Fruit fly (Drosophila melanogaster) whole organism, embryonic: ENCODE data around the gene CG31064.

Experiments used
- ATbp ChIP-seq: fragments of 200-800 bp; sonication (Bioruptor generic); optimal IDR thresholded peaks from 2 replicates; lab custom pipeline; 2017; ENCODE audit warnings: missing biosample characterization, mild to moderate bottlenecking, missing genetic modification characterization, missing genetic modification reagents
- Ada2b ChIP-seq: fragments of 200-800 bp; sonication (Bioruptor generic); IDR thresholded peaks from 2 replicates; pipeline ENCODE4 v1.3.6; 2022; ENCODE audit warnings: missing biosample characterization, missing genetic modification characterization
- B-H2 ChIP-seq: fragments of 200-800 bp; sonication (Bioruptor generic); optimal IDR thresholded peaks from 2 replicates; lab custom pipeline; 2018; ENCODE audit warnings: missing biosample characterization, mild to moderate bottlenecking, missing genetic modification characterization
- CG10462 ChIP-seq: fragments of 200-800 bp; sonication (Bioruptor generic); optimal IDR thresholded peaks from 2 replicates; lab custom pipeline; 2016; ENCODE audit warnings: missing biosample characterization, missing genetic modification characterization
- CG14965 ChIP-seq: fragments of 200-800 bp; sonication (Bioruptor generic); optimal IDR thresholded peaks from 2 replicates; lab custom pipeline; 2016; ENCODE audit warnings: missing biosample characterization, missing genetic modification characterization, borderline replicate concordance
- CG15601 ChIP-seq: fragments of 200-800 bp; sonication (Bioruptor generic); optimal IDR thresholded peaks from 3 replicates; lab custom pipeline; 2019; ENCODE audit warnings: missing biosample characterization, mild to moderate bottlenecking, missing genetic modification characterization, moderate library complexity
- CG1647 ChIP-seq: fragments of 200-800 bp; sonication (Bioruptor generic); optimal IDR thresholded peaks from 3 replicates; lab custom pipeline; 2016; ENCODE audit warnings: missing biosample characterization, missing genetic modification characterization
- CG1792 ChIP-seq: fragments of 200-800 bp; sonication (Bioruptor generic); optimal IDR thresholded peaks from 2 replicates; lab custom pipeline; 2016; ENCODE audit warnings: missing biosample characterization, missing genetic modification characterization
- CG18599 ChIP-seq: fragments of 200-800 bp; sonication (Bioruptor generic); optimal IDR thresholded peaks from 3 replicates; lab custom pipeline; 2017; ENCODE audit warnings: missing biosample characterization, missing genetic modification characterization, mild to moderate bottlenecking, moderate library complexity, missing genetic modification reagents
- CG2202 ChIP-seq: fragments of 200-800 bp; sonication (Bioruptor generic); optimal IDR thresholded peaks from 2 replicates; lab custom pipeline; 2018; ENCODE audit warnings: missing biosample characterization, mild to moderate bottlenecking, missing genetic modification characterization
- CG2889 ChIP-seq: fragments of 200-800 bp; sonication (Bioruptor generic); IDR thresholded peaks from 3 replicates; pipeline ENCODE4 v1.3.6; 2022; ENCODE audit warnings: missing biosample characterization, missing genetic modification characterization
- CG31365 ChIP-seq: fragments of 200-800 bp; sonication (Bioruptor generic); optimal IDR thresholded peaks from 2 replicates; lab custom pipeline; 2018; ENCODE audit warnings: missing biosample characterization, mild to moderate bottlenecking, missing genetic modification characterization
- CG3163 ChIP-seq: fragments of 200-800 bp; sonication (Bioruptor generic); optimal IDR thresholded peaks from 3 replicates; lab custom pipeline; 2016; ENCODE audit warnings: missing biosample characterization, missing genetic modification characterization
- CG32532 ChIP-seq: fragments of 200-800 bp; sonication (Bioruptor generic); IDR thresholded peaks from 2 replicates; pipeline ENCODE4 v1.3.6; 2022; ENCODE audit warnings: missing biosample characterization, missing genetic modification characterization
- CG3407 ChIP-seq: fragments of 200-800 bp; sonication (Bioruptor generic); optimal IDR thresholded peaks from 2 replicates; lab custom pipeline; 2018; ENCODE audit warnings: missing biosample characterization, mild to moderate bottlenecking, missing genetic modification characterization
- CG3995 ChIP-seq: fragments of 200-800 bp; sonication (Bioruptor generic); optimal IDR thresholded peaks from 3 replicates; lab custom pipeline; 2016; ENCODE audit warnings: missing biosample characterization, missing genetic modification characterization
- CG4730 ChIP-seq: fragments of 200-800 bp; sonication (Bioruptor generic); IDR thresholded peaks from 2 replicates; pipeline ENCODE4 v1.3.6; 2022; ENCODE audit warnings: missing biosample characterization, missing genetic modification characterization
- CG8478 ChIP-seq: fragments of >200 bp; optimal IDR thresholded peaks from 2 replicates; lab custom pipeline; 2018
- CG9817 ChIP-seq: fragments of 200-800 bp; sonication (Bioruptor generic); optimal IDR thresholded peaks from 2 replicates; lab custom pipeline; 2018; ENCODE audit warnings: missing biosample characterization, mild to moderate bottlenecking, missing genetic modification characterization, moderate library complexity
- CTCF ChIP-seq: fragments of 200-800 bp; sonication (Bioruptor generic); optimal IDR thresholded peaks from 2 replicates; lab custom pipeline; 2017; ENCODE audit warnings: missing biosample characterization, mild to moderate bottlenecking, missing genetic modification characterization, moderate library complexity
- D19A ChIP-seq: fragments of 200-800 bp; optimal IDR thresholded peaks from 3 replicates; lab custom pipeline; 2019; ENCODE audit warnings: missing biosample characterization, mild to moderate bottlenecking, missing genetic modification characterization, moderate library complexity
- Dad ChIP-seq: fragments of 200-800 bp; sonication (Bioruptor generic); optimal IDR thresholded peaks from 3 replicates; lab custom pipeline; 2016; ENCODE audit warnings: missing biosample characterization, missing genetic modification characterization
- E2f1 ChIP-seq: fragments of 200-800 bp; sonication (Bioruptor generic); IDR thresholded peaks from 2 replicates; pipeline ENCODE4 v1.3.6; 2022; ENCODE audit warnings: missing biosample characterization, missing genetic modification characterization
- Elba2 ChIP-seq: fragments of 200-800 bp; sonication (Bioruptor generic); optimal IDR thresholded peaks from 3 replicates; lab custom pipeline; 2016; ENCODE audit warnings: missing biosample characterization, missing genetic modification characterization
- H2.0 ChIP-seq: fragments of 200-800 bp; sonication (Bioruptor generic); IDR thresholded peaks from 2 replicates; pipeline ENCODE4 v1.3.6; 2022; ENCODE audit warnings: missing biosample characterization, missing genetic modification characterization
- Hmx ChIP-seq: fragments of 200-800 bp; sonication (Bioruptor generic); optimal IDR thresholded peaks from 2 replicates; lab custom pipeline; 2016; ENCODE audit warnings: missing biosample characterization, missing genetic modification characterization
- Jarid2 ChIP-seq: fragments of 200-800 bp; sonication (Bioruptor generic); optimal IDR thresholded peaks from 3 replicates; lab custom pipeline; 2017; ENCODE audit warnings: mild to moderate bottlenecking, missing biosample characterization, missing genetic modification reagents, missing genetic modification characterization
- NFAT ChIP-seq: fragments of 200-800 bp; sonication (Bioruptor generic); IDR thresholded peaks from 2 replicates; pipeline ENCODE4 v1.3.6; 2022; ENCODE audit warnings: missing biosample characterization, missing genetic modification characterization
- Nf-YC ChIP-seq: fragments of 200-800 bp; optimal IDR thresholded peaks from 3 replicates; lab custom pipeline; 2019; ENCODE audit warnings: missing biosample characterization, mild to moderate bottlenecking, missing genetic modification characterization, moderate library complexity
- Poxn ChIP-seq: fragments of 200-800 bp; sonication (Bioruptor generic); IDR thresholded peaks from 2 replicates; pipeline ENCODE4 v1.3.6; 2022; ENCODE audit warnings: missing biosample characterization, missing genetic modification characterization
- Xbp1 ChIP-seq: fragments of 200-800 bp; sonication (Bioruptor generic); optimal IDR thresholded peaks from 3 replicates; lab custom pipeline; 2016; ENCODE audit warnings: missing biosample characterization, mild to moderate bottlenecking, missing genetic modification characterization
- Xrp1 ChIP-seq: fragments of 200-800 bp; sonication (Bioruptor generic); IDR thresholded peaks from 2 replicates; pipeline ENCODE4 v1.3.6; 2022; ENCODE audit warnings: missing biosample characterization, missing genetic modification characterization
- amos ChIP-seq: fragments of 200-800 bp; sonication (Bioruptor generic); IDR thresholded peaks from 2 replicates; pipeline ENCODE4 v1.3.6; 2022; ENCODE audit warnings: missing biosample characterization, missing genetic modification characterization; ENCODE audit not compliant: partially characterized antibody
- bcd ChIP-seq: fragments of 200-800 bp; sonication (Bioruptor generic); optimal IDR thresholded peaks from 2 replicates; lab custom pipeline; 2017; ENCODE audit warnings: missing biosample characterization, mild to moderate bottlenecking, missing genetic modification characterization
- chinmo ChIP-seq: fragments of 200-800 bp; sonication (Bioruptor generic); IDR thresholded peaks from 4 replicates; pipeline ENCODE4 v1.3.6; 2022; ENCODE audit warnings: missing biosample characterization, missing genetic modification characterization; ENCODE audit not compliant: partially characterized antibody
- ci ChIP-seq: fragments of 200-800 bp; sonication (Bioruptor generic); IDR thresholded peaks from 3 replicates; pipeline ENCODE4 v1.3.6; 2022; ENCODE audit warnings: missing biosample characterization, missing genetic modification characterization
- crc ChIP-seq: fragments of 200-800 bp; sonication (Bioruptor generic); optimal IDR thresholded peaks from 2 replicates; lab custom pipeline; 2016; ENCODE audit warnings: missing biosample characterization, missing genetic modification characterization
- croc ChIP-seq: fragments of 200-800 bp; sonication (Bioruptor generic); conservative IDR thresholded peaks from 3 replicates; pipeline ENCODE4 v1.3.6; 2022; ENCODE audit warnings: missing biosample characterization, missing genetic modification characterization
- eyg ChIP-seq: fragments of 200-800 bp; sonication (Bioruptor generic); optimal IDR thresholded peaks from 3 replicates; lab custom pipeline; 2016; ENCODE audit warnings: missing biosample characterization, missing genetic modification characterization
- fd102C ChIP-seq: fragments of 200-800 bp; sonication (Bioruptor generic); optimal IDR thresholded peaks from 2 replicates; lab custom pipeline; 2018; ENCODE audit warnings: missing biosample characterization, mild to moderate bottlenecking, missing genetic modification characterization, moderate library complexity
- lov ChIP-seq, 2 experiments: fragments of 200-800 bp in 1 of 2; fragments of >200 bp in 1 of 2; sonication (Bioruptor generic) in 1 of 2; IDR thresholded peaks in 1 of 2; optimal IDR thresholded peaks in 1 of 2; 2 replicates in 1 of 2; 3 replicates in 1 of 2; pipeline versions ENCODE4 v1.3.6 to Lab custom; 2017 to 2022; ENCODE audit warnings: missing biosample characterization in 1 of 2, missing genetic modification characterization in 1 of 2
- maf-S ChIP-seq: fragments of 200-800 bp; sonication (Bioruptor generic); optimal IDR thresholded peaks from 2 replicates; lab custom pipeline; 2016; ENCODE audit warnings: missing biosample characterization, missing genetic modification characterization
- onecut ChIP-seq: fragments of 200-800 bp; sonication (Bioruptor generic); IDR thresholded peaks from 2 replicates; pipeline ENCODE4 v1.3.6; 2022; ENCODE audit warnings: missing biosample characterization, missing genetic modification characterization
- otp ChIP-seq: fragments of 200-800 bp; sonication (Bioruptor generic); IDR thresholded peaks from 3 replicates; pipeline ENCODE4, ENCODE4 v1.3.6; 2022; ENCODE audit warnings: missing biosample characterization, missing genetic modification characterization
- ranshi ChIP-seq: fragments of 200-800 bp; sonication (Bioruptor generic); IDR thresholded peaks from 2 replicates; pipeline ENCODE4 v1.3.6; 2022; ENCODE audit warnings: missing biosample characterization, missing genetic modification characterization
- row ChIP-seq: fragments of 200-800 bp; sonication (Bioruptor generic); IDR thresholded peaks from 3 replicates; pipeline ENCODE4 v1.3.6; 2022; ENCODE audit warnings: missing biosample characterization, missing genetic modification characterization
- slp2 ChIP-seq: fragments of 200-800 bp; sonication (Bioruptor generic); optimal IDR thresholded peaks from 2 replicates; lab custom pipeline; 2016; ENCODE audit warnings: missing biosample characterization, missing genetic modification characterization
- so ChIP-seq: fragments of 200-800 bp; sonication (Bioruptor generic); IDR thresholded peaks from 3 replicates; pipeline ENCODE4 v1.3.6; 2022; ENCODE audit warnings: missing biosample characterization, missing genetic modification characterization
- vfl ChIP-seq: fragments of 200-800 bp; sonication (Bioruptor generic); optimal IDR thresholded peaks from 2 replicates; lab custom pipeline; 2016; ENCODE audit warnings: missing biosample characterization, missing genetic modification characterization
- wek ChIP-seq: fragments of 200-800 bp; sonication (Bioruptor generic); optimal IDR thresholded peaks from 3 replicates; lab custom pipeline; 2018; ENCODE audit warnings: missing biosample characterization, mild to moderate bottlenecking, missing genetic modification characterization, moderate library complexity
- yki ChIP-seq: fragments of >200 bp; optimal IDR thresholded peaks from 3 replicates; lab custom pipeline; 2018
- z ChIP-seq: fragments of 200-800 bp; sonication (Bioruptor generic); IDR thresholded peaks from 3 replicates; pipeline ENCODE4 v1.3.6; 2022; ENCODE audit warnings: missing biosample characterization, missing genetic modification characterization

Gene CG31064

DNA sequence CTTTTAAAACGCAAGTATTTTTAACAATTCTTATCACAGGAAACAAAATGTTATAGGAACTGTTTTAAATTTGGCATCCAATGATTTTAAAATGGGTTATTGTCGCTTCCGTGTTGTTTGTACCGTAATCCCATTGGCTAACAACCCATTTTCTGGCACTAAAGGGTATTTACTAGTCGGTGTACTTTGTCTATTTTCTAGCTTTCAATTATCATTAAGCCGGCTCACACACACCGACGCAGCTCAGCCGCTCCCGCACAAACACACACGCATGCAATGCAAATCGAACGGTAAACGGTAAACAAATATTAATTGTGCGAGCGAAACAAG, 5.5 kb upstream of the CG31064 start (continued):
- TF ChIP-seq CG3407 (no peak), vfl (GFP tag; lab: Kevin White, UChicago) (no peak), yki (lab: Kevin White, UChicago) (no peak), ci (0 out of 3 replicates have a peak, but pooled peaks have one; percentile 16), B-H2 (GFP tag; lab: Kevin White, UChicago) (no peak), fd102C (GFP tag; lab: Kevin White, UChicago) (no peak), ranshi (GFP tag; lab: Robert Waterston, UW) (no peak), crc (no peak), Xrp1 (GFP tag; lab: Robert Waterston, UW) (peak; percentile 35; the same call in 1 of the 2 replicates), CTCF (GFP tag; lab: Kevin White, UChicago) (no peak), Nf-YC (tag; lab: Kevin White, UChicago) (no peak), amos (no peak), CG3163 (GFP tag; lab: Kevin White, UChicago) (no peak), eyg (GFP tag; lab: Kevin White, UChicago) (no peak), Dad (GFP tag; lab: Kevin White, UChicago) (no peak), CG32532 (GFP tag; lab: Robert Waterston, UW) (no peak), D19A (tag; lab: Kevin White, UChicago) (peak; percentile 97), CG31365 (tag; lab: Kevin White, UChicago) (no peak), so (no peak), otp (GFP tag; lab: Robert Waterston, UW) (no peak), Xbp1 (GFP tag; lab: Kevin White, UChicago) (no peak), H2.0 (GFP tag; lab: Robert Waterston, UW) (no peak), croc (no peak), ATbp (GFP tag; lab: Kevin White, UChicago) (no peak), CG1792 (GFP tag; lab: Kevin White, UChicago) (no peak), CG15601 (tag; lab: Kevin White, UChicago) (peak; percentile 9), row (GFP tag; lab: Robert Waterston, UW) (peak; percentile 26; the same call in 2 of the 3 replicates), maf-S (no peak)

DNA sequence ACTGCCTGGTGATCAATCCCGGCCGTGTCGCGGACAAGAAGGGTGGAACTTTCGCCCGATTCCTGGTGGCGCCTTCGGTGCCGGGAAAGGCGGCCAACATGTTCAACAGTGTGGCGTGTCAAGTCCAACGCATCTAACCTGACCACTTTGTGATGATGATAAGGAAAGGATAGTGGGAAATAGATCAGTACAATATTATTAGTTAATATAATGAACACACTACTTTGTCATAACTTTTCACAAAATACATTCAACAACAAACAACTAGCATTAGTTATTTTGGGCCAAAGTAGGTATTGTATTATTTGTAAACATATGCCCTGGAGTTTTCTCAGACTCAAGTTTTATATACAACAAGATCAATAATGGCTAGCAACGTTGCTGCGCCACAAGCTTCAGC, 2.1 kb upstream of the CG31064 start, which contains the start of gene CG17991:
Gene CG17991 (plus strand): TSS at position 301 of the 400 bp plus-strand sequence.
- no peak for TF ChIP-seq wek
- TF ChIP-seq Poxn, result no peak
- TF ChIP-seq CG9817 (tag; lab: Kevin White, UChicago), result no peak
- TF ChIP-seq CG3163 (GFP tag; lab: Kevin White, UChicago), result no peak
- TF ChIP-seq CG4730 (GFP tag; lab: Robert Waterston, UW), result no peak
- TF ChIP-seq bcd (GFP tag; lab: Kevin White, UChicago), result no peak

DNA sequence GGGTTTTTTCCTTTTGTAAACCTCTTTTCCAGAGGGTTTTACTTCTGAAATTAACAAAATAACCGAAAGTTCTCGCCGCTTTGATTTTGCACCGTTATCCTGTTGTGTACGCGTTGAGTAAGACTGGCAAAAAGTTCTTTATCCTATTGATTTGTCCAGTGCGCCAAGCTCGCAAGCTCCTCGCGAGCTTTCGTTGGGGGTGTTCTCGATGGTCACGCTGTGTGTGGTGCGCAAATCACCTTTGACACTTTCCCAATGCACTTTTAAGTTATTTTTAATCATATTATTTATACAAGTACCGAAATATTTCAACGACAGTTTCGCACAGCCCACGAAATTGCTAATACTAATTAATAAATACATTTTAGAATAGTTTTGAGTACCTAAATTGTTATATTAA, 905 bp downstream of the CG31064 start:
- TF ChIP-seq NFAT (GFP tag; lab: Robert Waterston, UW), result no peak
- no peak for TF ChIP-seq slp2
- TF ChIP-seq crc, result no peak
- TF ChIP-seq lov (optimal IDR thresholded peaks at IDR 0.05; lab: Kevin White, UChicago), result no peak
- no peak for TF ChIP-seq lov (GFP tag; IDR thresholded peaks at IDR 0.05; lab: Robert Waterston, UW)
- TF ChIP-seq CG2889 (GFP tag; lab: Robert Waterston, UW), result no peak
- TF ChIP-seq CG2202 (tag; lab: Kevin White, UChicago), result no peak
- no peak for TF ChIP-seq z
- TF ChIP-seq CG3995 (GFP tag; lab: Kevin White, UChicago), result peak; percentile 73
- no peak for TF ChIP-seq Elba2 (GFP tag; lab: Kevin White, UChicago)
- TF ChIP-seq E2f1 (GFP tag; lab: Robert Waterston, UW), result no peak
- TF ChIP-seq CG1647 (GFP tag; lab: Kevin White, UChicago), result no peak
- TF ChIP-seq CG10462 (GFP tag; lab: Kevin White, UChicago), result no peak
- TF ChIP-seq chinmo (GFP tag; lab: Robert Waterston, UW), result no peak
- TF ChIP-seq Jarid2 (GFP tag; lab: Kevin White, UChicago), result no peak
- no peak for TF ChIP-seq Hmx (GFP tag; lab: Kevin White, UChicago)
- peak; percentile 96 for TF ChIP-seq onecut (GFP tag; lab: Robert Waterston, UW)
- TF ChIP-seq CG18599 (GFP tag; lab: Kevin White, UChicago), result no peak
- TF ChIP-seq Ada2b, result no peak
- no peak for TF ChIP-seq CG14965 (GFP tag; lab: Kevin White, UChicago)
- TF ChIP-seq wek, result peak; percentile 82
- no peak for TF ChIP-seq CG8478 (lab: Kevin White, UChicago)
